Fruit fly (Drosophila melanogaster): ENCODE data around the gene Dis3.

DNA sequence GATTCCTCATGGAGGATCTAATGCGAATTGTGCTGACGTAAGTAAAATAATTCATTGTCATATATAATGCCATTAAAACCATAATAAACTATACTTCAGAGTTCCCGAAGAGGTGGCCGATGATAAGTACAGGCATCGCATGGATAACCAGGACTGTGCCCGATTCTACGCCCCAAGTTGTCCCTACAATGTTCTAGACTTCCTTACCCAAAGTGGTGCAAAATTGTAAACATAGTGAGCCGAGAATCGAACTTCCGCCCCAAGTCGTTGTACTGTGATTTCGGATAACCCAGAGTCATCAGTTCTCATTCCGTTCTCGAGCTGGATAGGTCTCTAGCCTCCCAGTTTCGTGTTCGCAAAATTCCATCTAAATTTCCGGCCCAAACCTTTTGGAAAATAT lies 29.6 kb downstream of the Dis3 start, which contains the start of gene CG33340:
- TF ChIP-seq usp (GFP tag; optimal IDR thresholded peaks at IDR 0.05) = no peak
- no peak for TF ChIP-seq psq (optimal IDR thresholded peaks at IDR 0.05)
